Worm (Caenorhabditis elegans): ENCODE measurements around the gene cnc-5.

DNA sequence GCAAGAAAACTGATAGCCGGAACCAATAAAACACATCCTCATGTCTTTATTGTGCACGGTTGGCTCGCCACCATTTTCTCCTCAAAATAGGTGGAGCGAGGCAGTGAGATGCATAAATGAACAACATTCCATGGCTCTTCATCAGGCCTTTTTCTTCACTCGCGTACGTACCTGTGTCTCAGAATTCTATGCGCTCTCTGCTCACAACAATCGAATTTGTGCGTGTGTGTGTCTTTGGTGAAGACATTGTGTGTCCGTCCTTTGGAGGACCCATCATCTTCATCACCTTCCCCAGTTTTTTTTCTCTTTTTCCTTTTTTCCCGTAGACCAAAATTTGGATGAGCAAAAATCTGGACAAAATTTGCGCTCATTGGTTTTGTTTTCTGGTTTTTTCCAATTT is 22.9 kb upstream of the cnc-5 start:
- TF ChIP-seq ceh-82 (tag; optimal IDR thresholded peaks at IDR 0.05) (no peak), ZK546.5 (tag; optimal IDR thresholded peaks at IDR 0.05) (no peak), unc-39 (tag; optimal IDR thresholded peaks at IDR 0.05) (no peak), ceh-28 (tag; optimal IDR thresholded peaks at IDR 0.05) (no peak)

Measured in whole organism, L4 larva.